Worm (Caenorhabditis elegans): ENCODE measurements around the gene pkd-2.

ce11 chrIV:15202923-15203322 lies 31.9 kb downstream of the pkd-2 start, which contains the start of gene sra-30:
- TF ChIP-seq ceh-36 (tag; optimal IDR thresholded peaks at IDR 0.05) (no peak), ama-1 (optimal IDR thresholded peaks at IDR 0.05) (no peak), sea-1 (GFP tag; conservative IDR thresholded peaks at IDR 0.05) (no peak), ceh-13 (GFP tag; optimal IDR thresholded peaks at IDR 0.05) (no peak), B0310.2 (tag; optimal IDR thresholded peaks at IDR 0.05) (no peak), flt-1 (GFP tag; IDR thresholded peaks at IDR 0.05) (no peak)

Measured in whole organism, early embryonic.